Worm (Caenorhabditis elegans): ENCODE results near the gene ceh-60.
A peak's percentile ranks its signal among the peaks of the same experiment; 100 is the strongest.

Gene ceh-60

ce11 chrX:6543665-6544064 is 13.7 kb upstream of the ceh-60 start:
- no peak for TF ChIP-seq akir-1 (GFP tag; optimal IDR thresholded peaks at IDR 0.05)

DNA sequence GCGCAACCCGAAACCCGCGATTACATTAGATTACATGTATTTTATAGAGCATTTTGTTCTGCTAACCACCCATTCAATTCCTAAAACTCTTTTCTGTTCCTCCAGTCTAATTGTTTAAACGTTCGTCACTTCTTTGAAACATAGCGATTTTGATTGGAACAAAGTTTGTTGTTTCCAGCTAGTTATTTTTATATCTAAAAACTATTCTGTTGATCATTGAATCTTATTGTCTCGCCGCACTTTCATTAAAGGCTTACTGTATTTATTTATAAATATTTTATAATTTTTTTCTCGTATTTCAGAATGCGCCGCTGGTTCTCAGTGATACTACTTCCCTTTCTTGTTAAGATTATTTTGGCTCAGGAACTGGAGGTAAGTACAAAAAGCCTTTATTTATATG is 12.7 kb upstream of the ceh-60 start, which contains the start of gene T14E8.2:
Gene T14E8.2, plus strand, starts transcription at position 301 of the 400 bp plus-strand sequence.
- no peak for TF ChIP-seq snpc-1.3 (tag; optimal IDR thresholded peaks at IDR 0.05; ENCODE audit: insufficient read depth)
- no peak for TF ChIP-seq rcor-1 (GFP tag; IDR thresholded peaks at IDR 0.05)
- no peak for TF ChIP-seq C17E4.6 (GFP tag; IDR thresholded peaks at IDR 0.05)
- no peak for TF ChIP-seq ztf-22 (GFP tag; optimal IDR thresholded peaks at IDR 0.05)
- TF ChIP-seq fkh-3 (tag; optimal IDR thresholded peaks at IDR 0.05), result no peak
- no peak for TF ChIP-seq nhr-90 (tag; optimal IDR thresholded peaks at IDR 0.05)
- TF ChIP-seq F23B12.7 (tag; optimal IDR thresholded peaks at IDR 0.05; ENCODE audit: insufficient read depth), result no peak
- TF ChIP-seq nhr-120 (GFP tag; IDR thresholded peaks at IDR 0.05), result no peak
- no peak for TF ChIP-seq snpc-3.4 (tag; optimal IDR thresholded peaks at IDR 0.05)

- TF ChIP-seq nhr-80 (tag; optimal IDR thresholded peaks at IDR 0.05), result peak; percentile 86
- no peak for TF ChIP-seq akir-1 (GFP tag; optimal IDR thresholded peaks at IDR 0.05)
- TF ChIP-seq cebp-1 (GFP tag; IDR thresholded peaks at IDR 0.05), result no peak
- TF ChIP-seq cebp-1 (tag; optimal IDR thresholded peaks at IDR 0.05), result no peak
Observed at ce11 chrX:6538068-6538467, 8.1 kb upstream of the ceh-60 start.

DNA sequence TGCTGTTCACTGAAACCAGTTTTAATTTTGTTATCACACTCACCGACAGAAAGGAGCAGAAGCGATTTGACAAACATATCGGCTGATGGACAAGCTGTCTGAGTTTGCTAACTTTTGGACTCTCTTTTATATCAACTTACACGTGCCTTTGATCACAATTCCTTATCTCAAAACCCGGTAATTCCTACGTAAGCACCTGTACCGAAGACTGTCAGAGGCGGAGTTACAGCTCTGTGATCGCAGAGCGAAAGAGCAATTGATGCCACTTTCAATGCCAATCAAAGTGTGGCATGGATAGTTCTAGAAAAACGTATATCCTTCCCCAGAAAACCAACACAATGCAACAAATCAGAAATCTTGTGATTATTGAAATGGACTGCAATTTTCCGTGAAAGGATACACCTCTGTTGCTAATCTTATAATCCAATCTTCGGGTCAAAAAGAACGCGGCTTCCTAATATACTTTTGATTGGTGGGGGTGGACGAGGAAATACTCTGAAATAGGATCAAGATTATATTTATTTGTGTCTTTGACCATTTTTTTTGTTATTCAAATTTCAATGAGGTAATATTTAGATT is 6.8 kb upstream of the ceh-60 start, which contains the start of gene ilys-5:
Gene ilys-5, minus strand, starts transcription at position 140 of the 579 bp plus-strand sequence.
- TF ChIP-seq let-607 (tag; optimal IDR thresholded peaks at IDR 0.05) (peak in 1 of 2 experiments; percentile 58), T07F8.4 (tag; optimal IDR thresholded peaks at IDR 0.05) (no peak), hsf-1 (GFP tag; IDR thresholded peaks at IDR 0.05) (0 out of 2 replicates have a peak, but pooled peaks have one; percentile 42), ztf-18 (tag; optimal IDR thresholded peaks at IDR 0.05) (no peak), ets-4 (GFP tag; optimal IDR thresholded peaks at IDR 0.05) (peak; percentile 60), nhr-80 (tag; optimal IDR thresholded peaks at IDR 0.05) (peak; percentile 77), ztf-26 (tag; optimal IDR thresholded peaks at IDR 0.05) (no peak), Y53G8AR.9 (GFP tag; conservative IDR thresholded peaks at IDR 0.05) (0 out of 2 replicates have a peak, but pooled peaks have one; percentile 27), F39B2.1 (GFP tag; IDR thresholded peaks at IDR 0.05) (no peak), let-526 (GFP tag; IDR thresholded peaks at IDR 0.05) (no peak), dox-1 (GFP tag; IDR thresholded peaks at IDR 0.05) (0 out of 2 replicates have a peak, but pooled peaks have one; percentile 12), mes-4 (tag; optimal IDR thresholded peaks at IDR 0.05) (no peak), F55B11.4 (tag; optimal IDR thresholded peaks at IDR 0.05; ENCODE audit: borderline replicate concordance, insufficient read depth) (no peak), chd-7 (tag; optimal IDR thresholded peaks at IDR 0.05) (peak; percentile 62), Y53F4B.3 (GFP tag; IDR thresholded peaks at IDR 0.05) (no peak), bed-1 (GFP tag; IDR thresholded peaks at IDR 0.05) (no peak), snpc-1.1 (tag; optimal IDR thresholded peaks at IDR 0.05; ENCODE audit: insufficient read depth) (no peak), gei-17 (GFP tag; optimal IDR thresholded peaks at IDR 0.05) (no peak), ztf-22 (GFP tag; optimal IDR thresholded peaks at IDR 0.05) (peak; percentile 24), madf-10 (tag; optimal IDR thresholded peaks at IDR 0.05) (peak; percentile 26), Y56A3A.18 (GFP tag; IDR thresholded peaks at IDR 0.05) (no peak)
